Worm (Caenorhabditis elegans): ENCODE results near the gene enu-3.6.
A peak's percentile ranks its signal among the peaks of the same experiment; 100 is the strongest.

enu-3.6 gene

DNA sequence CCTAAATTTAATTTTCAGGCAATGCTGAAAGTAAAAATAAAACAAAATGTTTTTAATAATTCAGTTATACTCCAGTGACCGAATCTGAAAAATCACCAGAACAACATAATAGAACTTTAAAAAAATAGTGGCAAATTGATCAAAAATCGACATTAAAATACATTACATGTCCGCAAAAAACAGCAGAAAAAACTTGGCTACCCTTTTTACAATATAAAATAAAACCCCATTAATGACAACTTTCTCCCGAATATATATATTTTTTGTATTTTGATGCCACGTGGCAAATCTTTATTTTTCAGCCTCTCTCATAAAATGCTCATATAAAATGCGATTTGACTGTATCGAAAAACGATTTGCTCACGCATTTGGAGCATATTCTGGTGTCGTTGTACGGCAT is 31.3 kb downstream of the enu-3.6 start, which contains the start of gene ptr-19:
ptr-19 (plus strand) TSS at position 301 of the 400 bp plus-strand sequence.
- TF ChIP-seq mdl-1 (tag; optimal IDR thresholded peaks at IDR 0.05): no peak
- no peak for TF ChIP-seq elt-2 (tag; optimal IDR thresholded peaks at IDR 0.05)

DNA sequence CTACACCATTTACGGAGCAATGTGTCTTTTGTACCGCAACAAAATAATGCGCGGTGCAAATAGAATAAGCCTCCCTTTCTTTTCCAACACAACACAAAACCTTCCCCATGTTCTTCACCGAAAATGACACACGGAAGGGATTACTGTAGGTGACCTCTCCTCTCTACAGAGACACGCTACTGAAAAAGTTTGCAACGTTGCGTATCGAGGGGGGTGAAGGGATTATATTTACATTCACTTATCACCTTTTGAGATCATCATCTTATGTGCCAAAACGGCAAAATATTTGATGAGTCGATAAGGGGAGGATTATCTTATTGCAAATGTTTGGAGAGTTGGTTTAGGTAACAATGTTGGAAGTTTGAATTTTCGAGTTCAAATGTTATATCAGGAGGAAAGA is 32.8 kb downstream of the enu-3.6 start:
- TF ChIP-seq skn-1 (tag; optimal IDR thresholded peaks at IDR 0.05) (no peak), lin-15B (tag; optimal IDR thresholded peaks at IDR 0.05) (no peak), sea-2 (GFP tag; optimal IDR thresholded peaks at IDR 0.05) (no peak), eor-1 (tag; optimal IDR thresholded peaks at IDR 0.05) (no peak), ama-1 (optimal IDR thresholded peaks at IDR 0.05) (no peak), elt-3 (tag; optimal IDR thresholded peaks at IDR 0.05) (no peak), ZK546.5 (tag; optimal IDR thresholded peaks at IDR 0.05) (no peak), hmg-11 (tag; optimal IDR thresholded peaks at IDR 0.05) (no peak)

DNA sequence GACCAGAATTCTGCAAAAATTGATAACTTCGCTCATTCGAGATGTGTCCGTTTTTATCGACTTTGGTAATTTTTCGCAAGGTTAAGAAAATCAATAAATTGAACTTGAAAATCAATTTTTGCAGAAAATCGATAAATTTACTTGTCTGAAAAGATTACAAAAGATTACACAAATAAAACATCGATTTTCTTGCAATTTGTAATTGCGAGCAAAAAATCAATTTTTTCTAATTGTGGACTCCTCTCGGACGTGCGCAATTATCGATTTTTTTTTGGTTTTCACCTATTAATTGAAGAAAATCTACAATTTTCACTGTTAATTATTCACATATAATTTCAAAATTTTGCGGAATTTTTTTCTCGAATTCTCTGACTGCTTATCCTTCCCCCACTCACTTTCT is 41.0 kb downstream of the enu-3.6 start:
- TF ChIP-seq ceh-28 (tag; optimal IDR thresholded peaks at IDR 0.05) (peak; percentile 73), ztf-4 (tag; optimal IDR thresholded peaks at IDR 0.05) (no peak), egl-27 (tag; optimal IDR thresholded peaks at IDR 0.05) (no peak)

DNA sequence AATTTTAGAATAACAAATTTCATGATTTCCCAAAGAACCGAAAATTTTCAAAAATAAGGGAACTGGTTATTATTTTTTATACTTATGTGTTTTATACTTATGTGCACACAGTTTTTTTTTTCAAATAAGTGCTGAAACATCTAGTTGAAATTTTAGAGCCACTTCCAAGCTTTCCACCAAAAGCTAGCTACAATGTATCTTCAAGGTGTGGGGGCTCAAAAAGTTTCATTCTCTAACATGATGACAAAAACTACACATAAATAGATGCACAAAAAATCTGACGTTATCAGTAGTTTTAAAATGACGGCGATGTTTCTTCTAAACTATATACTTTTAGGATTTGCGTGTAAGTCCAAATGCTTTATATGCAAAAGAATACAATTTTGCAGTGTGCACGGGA is 43.8 kb downstream of the enu-3.6 start, which contains the start of gene clec-163:
clec-163 (plus strand) TSS at position 301 of the 400 bp plus-strand sequence.
- no peak for TF ChIP-seq ztf-11 (tag; optimal IDR thresholded peaks at IDR 0.05)
- TF ChIP-seq fkh-10 (GFP tag; optimal IDR thresholded peaks at IDR 0.05): no peak
- no peak for TF ChIP-seq unc-39 (tag; optimal IDR thresholded peaks at IDR 0.05)
- TF ChIP-seq elt-1 (tag; optimal IDR thresholded peaks at IDR 0.05): no peak
- no peak for TF ChIP-seq R02D3.7 (tag; optimal IDR thresholded peaks at IDR 0.05)
- no peak for TF ChIP-seq nhr-23 (tag; optimal IDR thresholded peaks at IDR 0.05)
- TF ChIP-seq ceh-82 (tag; optimal IDR thresholded peaks at IDR 0.05): no peak
- TF ChIP-seq jun-1 (tag; optimal IDR thresholded peaks at IDR 0.05): no peak
- TF ChIP-seq mml-1 (tag; optimal IDR thresholded peaks at IDR 0.05): no peak
- no peak for TF ChIP-seq hmg-11 (tag; optimal IDR thresholded peaks at IDR 0.05)
- TF ChIP-seq mdl-1 (tag; optimal IDR thresholded peaks at IDR 0.05): no peak
- no peak for TF ChIP-seq nhr-237 (tag; optimal IDR thresholded peaks at IDR 0.05)
- no peak for TF ChIP-seq egl-5 (tag; optimal IDR thresholded peaks at IDR 0.05)
- TF ChIP-seq eor-1 (tag; optimal IDR thresholded peaks at IDR 0.05): no peak
